Worm (Caenorhabditis elegans) whole organism, L4/young adult: Measurements from ENCODE around the gene srx-18.

Source experiments
- dao-5 ChIP-seq: sonication (generic microtip); optimal IDR thresholded peaks from 2 replicates; lab custom pipeline; 2016; ENCODE audit warnings: missing genotype, missing genetic modification characterization, moderate library complexity, missing compliant biosample characterization
- him-1 ChIP-seq: sonication (generic microtip); optimal IDR thresholded peaks from 2 replicates; lab custom pipeline; 2016; ENCODE audit warnings: missing genotype, missing genetic modification reagents, missing genetic modification characterization, missing compliant biosample characterization

ce11 chrV:17790191-17790590, 8.5 kb downstream of the srx-18 start, which contains the start of gene srh-290:
- no peak for TF ChIP-seq him-1
- TF ChIP-seq dao-5 (tag; lab: Kevin White, UChicago) = no peak
